Worm (Caenorhabditis elegans): ENCODE measurements around the gene Y46C8AL.11.

DNA sequence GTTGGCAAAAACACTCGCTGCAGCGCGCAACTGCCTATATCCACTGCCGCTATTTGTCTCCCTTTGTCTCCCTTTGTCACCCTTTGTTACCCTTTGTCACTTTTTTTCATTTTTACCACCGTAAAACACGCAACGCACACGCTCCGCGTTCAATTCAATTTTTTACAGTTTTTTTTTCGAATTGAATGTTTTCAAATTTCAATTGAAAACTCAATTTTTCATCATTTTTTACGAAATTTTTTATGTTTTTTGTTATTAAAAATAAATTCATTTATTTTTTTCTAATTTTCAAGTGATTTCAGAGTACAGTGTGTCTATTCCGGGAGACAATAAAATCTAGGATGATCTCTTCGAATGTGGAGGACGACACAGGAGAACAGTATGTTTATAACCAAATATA, at the start of gene Y46C8AL.11:
- no peak for TF ChIP-seq Y53G8AR.9 (GFP tag; conservative IDR thresholded peaks at IDR 0.05)
- no peak for TF ChIP-seq hmg-1.2 (GFP tag; IDR thresholded peaks at IDR 0.05)
- no peak for TF ChIP-seq F49E8.2 (tag; optimal IDR thresholded peaks at IDR 0.05; ENCODE audit: insufficient read depth)
- TF ChIP-seq Y53F4B.3 (GFP tag; IDR thresholded peaks at IDR 0.05) = no peak
- TF ChIP-seq lir-1 (GFP tag; conservative IDR thresholded peaks at IDR 0.05) = no peak
- TF ChIP-seq nfya-1 (tag; optimal IDR thresholded peaks at IDR 0.05; ENCODE audit: borderline replicate concordance, insufficient read depth) = no peak
